Worm (Caenorhabditis elegans) whole organism, L3 larva: ENCODE measurements around the gene C24D10.2.

Source experiments
- R02D3.7 ChIP-seq: fragments of 150-350 bp; optimal IDR thresholded peaks from 2 replicates; lab custom pipeline; 2014; ENCODE audit warnings: missing biosample characterization, missing genetic modification characterization
- ZK546.5 ChIP-seq: sonication (generic microtip); optimal IDR thresholded peaks from 2 replicates; lab custom pipeline; 2017; ENCODE audit warnings: missing biosample characterization, missing genetic modification characterization
- aly-2 ChIP-seq: fragments of 150-350 bp; optimal IDR thresholded peaks from 2 replicates; lab custom pipeline; 2014; ENCODE audit warnings: missing biosample characterization, missing genetic modification characterization
- ama-1 ChIP-seq: fragments of 150-350 bp; optimal IDR thresholded peaks from 2 replicates; lab custom pipeline; 2018
- ceh-16 ChIP-seq: sonication (generic microtip); optimal IDR thresholded peaks from 2 replicates; lab custom pipeline; 2017; ENCODE audit warnings: missing biosample characterization, missing genetic modification characterization
- ceh-28 ChIP-seq: fragments of 150-350 bp; optimal IDR thresholded peaks from 2 replicates; lab custom pipeline; 2014; ENCODE audit warnings: missing biosample characterization, missing genetic modification reagents, missing genetic modification characterization
- ceh-82 ChIP-seq: fragments of 150-350 bp; optimal IDR thresholded peaks from 2 replicates; lab custom pipeline; 2014; ENCODE audit warnings: missing biosample characterization, missing genetic modification characterization
- ceh-9 ChIP-seq: sonication (generic microtip); optimal IDR thresholded peaks from 2 replicates; lab custom pipeline; 2018; ENCODE audit warnings: missing biosample characterization, missing genetic modification characterization
- daf-12 ChIP-seq: fragments of 150-350 bp; optimal IDR thresholded peaks from 2 replicates; lab custom pipeline; 2014; ENCODE audit warnings: missing biosample characterization, missing genetic modification reagents, missing genetic modification characterization
- egl-27 ChIP-seq: sonication (generic microtip); optimal IDR thresholded peaks from 4 replicates; lab custom pipeline; 2017; ENCODE audit warnings: missing biosample characterization, missing genetic modification reagents, missing genetic modification characterization
- egl-5 ChIP-seq: fragments of 150-350 bp; optimal IDR thresholded peaks from 2 replicates; lab custom pipeline; 2017; ENCODE audit warnings: missing biosample characterization, missing genetic modification reagents, missing genetic modification characterization, inconsistent platforms
- elt-1 ChIP-seq: fragments of 150-350 bp; optimal IDR thresholded peaks from 2 replicates; lab custom pipeline; 2014; ENCODE audit warnings: missing biosample characterization, missing genetic modification characterization
- elt-2 ChIP-seq: sonication (generic microtip); optimal IDR thresholded peaks from 2 replicates; lab custom pipeline; 2016; ENCODE audit warnings: missing genetic modification reagents, mild to moderate bottlenecking, missing genetic modification characterization, missing compliant biosample characterization
- elt-3 ChIP-seq, 3 experiments: fragments of 150-350 bp in 1 of 3; sonication (generic microtip) in 2 of 3; optimal IDR thresholded peaks; 2 replicates in 2 of 3; 4 replicates in 1 of 3; lab custom pipeline; 2014 to 2017; ENCODE audit warnings: missing biosample characterization in 3 of 3, missing genetic modification characterization in 3 of 3
- eor-1 ChIP-seq, 2 experiments: fragments of 150-350 bp; optimal IDR thresholded peaks; 2 replicates each; lab custom pipeline; 2014 to 2018; ENCODE audit warnings: missing biosample characterization in 2 of 2, missing genetic modification characterization in 2 of 2
- fkh-10 ChIP-seq: sonication (generic microtip); optimal IDR thresholded peaks from 2 replicates; lab custom pipeline; 2017; ENCODE audit warnings: missing biosample characterization, missing genetic modification reagents, missing genetic modification characterization
- fkh-2 ChIP-seq: fragments of 150-350 bp; optimal IDR thresholded peaks from 2 replicates; lab custom pipeline; 2014; ENCODE audit warnings: missing biosample characterization, missing genetic modification reagents, missing genetic modification characterization
- fos-1 ChIP-seq: fragments of 150-350 bp; optimal IDR thresholded peaks from 2 replicates; lab custom pipeline; 2014; ENCODE audit warnings: missing biosample characterization, missing genetic modification characterization
- hmg-11 ChIP-seq: sonication (generic microtip); optimal IDR thresholded peaks from 2 replicates; lab custom pipeline; 2016; ENCODE audit warnings: missing genetic modification characterization, missing compliant biosample characterization
- jun-1 ChIP-seq: fragments of 150-350 bp; optimal IDR thresholded peaks from 2 replicates; lab custom pipeline; 2014; ENCODE audit warnings: missing biosample characterization, missing genetic modification reagents, missing genetic modification characterization
- lin-15B ChIP-seq: fragments of 150-350 bp; optimal IDR thresholded peaks from 2 replicates; lab custom pipeline; 2014; ENCODE audit warnings: missing biosample characterization, missing genetic modification characterization
- lin-39 ChIP-seq: fragments of 150-350 bp; optimal IDR thresholded peaks from 2 replicates; lab custom pipeline; 2018; ENCODE audit warnings: missing biosample characterization, missing genetic modification reagents, missing genetic modification characterization
- lsy-12 ChIP-seq: sonication (generic microtip); optimal IDR thresholded peaks from 2 replicates; lab custom pipeline; 2016; ENCODE audit warnings: mild to moderate bottlenecking, missing genetic modification characterization, missing compliant biosample characterization
- mdl-1 ChIP-seq: fragments of 150-350 bp; optimal IDR thresholded peaks from 2 replicates; lab custom pipeline; 2014; ENCODE audit warnings: missing biosample characterization, missing genetic modification characterization
- mml-1 ChIP-seq: fragments of 150-350 bp; sonication (generic microtip); optimal IDR thresholded peaks from 3 replicates; lab custom pipeline; 2014; ENCODE audit warnings: missing biosample characterization, missing genetic modification characterization
- nfya-1 ChIP-seq: sonication (generic microtip); optimal IDR thresholded peaks from 2 replicates; lab custom pipeline; 2017; ENCODE audit warnings: missing genetic modification characterization, mild to moderate bottlenecking, missing compliant biosample characterization, antibody characterized with exemption, moderate library complexity; ENCODE audit not compliant: insufficient read depth
- nhr-11 ChIP-seq: fragments of 150-350 bp; optimal IDR thresholded peaks from 2 replicates; lab custom pipeline; 2014; ENCODE audit warnings: missing biosample characterization, missing genetic modification characterization
- nhr-12 ChIP-seq: fragments of 150-350 bp; optimal IDR thresholded peaks from 2 replicates; lab custom pipeline; 2014; ENCODE audit warnings: missing biosample characterization, missing genetic modification characterization
- nhr-23 ChIP-seq: fragments of 150-350 bp; optimal IDR thresholded peaks from 2 replicates; lab custom pipeline; 2014; ENCODE audit warnings: missing biosample characterization, missing genetic modification reagents, missing genetic modification characterization
- nhr-237 ChIP-seq: fragments of 150-350 bp; optimal IDR thresholded peaks from 2 replicates; lab custom pipeline; 2014; ENCODE audit warnings: missing biosample characterization, missing genetic modification characterization
- nhr-28 ChIP-seq: fragments of 150-350 bp; optimal IDR thresholded peaks from 2 replicates; lab custom pipeline; 2014; ENCODE audit warnings: missing biosample characterization, missing genetic modification characterization
- nhr-67 ChIP-seq: fragments of 150-350 bp; optimal IDR thresholded peaks from 2 replicates; lab custom pipeline; 2014; ENCODE audit warnings: missing biosample characterization, missing genetic modification characterization
- nhr-76 ChIP-seq: fragments of 150-350 bp; sonication (generic microtip); optimal IDR thresholded peaks from 5 replicates; lab custom pipeline; 2014; ENCODE audit warnings: missing biosample characterization, missing genetic modification characterization
- nhr-77 ChIP-seq: fragments of 150-350 bp; optimal IDR thresholded peaks from 2 replicates; lab custom pipeline; 2014; ENCODE audit warnings: missing biosample characterization, missing genetic modification characterization
- pha-4 ChIP-seq: fragments of 150-350 bp; optimal IDR thresholded peaks from 2 replicates; lab custom pipeline; 2014; ENCODE audit warnings: missing biosample characterization, missing genetic modification reagents, missing genetic modification characterization
- pqm-1 ChIP-seq: fragments of 150-350 bp; optimal IDR thresholded peaks from 2 replicates; lab custom pipeline; 2017; ENCODE audit warnings: missing biosample characterization, missing genetic modification characterization, inconsistent platforms
- sea-2 ChIP-seq: fragments of 150-350 bp; sonication (generic microtip); optimal IDR thresholded peaks from 4 replicates; lab custom pipeline; 2014; ENCODE audit warnings: missing biosample characterization, missing genetic modification reagents, missing genetic modification characterization
- skn-1 ChIP-seq: fragments of 150-350 bp; optimal IDR thresholded peaks from 2 replicates; lab custom pipeline; 2014; ENCODE audit warnings: missing biosample characterization, missing genetic modification characterization
- tbx-2 ChIP-seq: sonication (generic microtip); optimal IDR thresholded peaks from 2 replicates; lab custom pipeline; 2016; ENCODE audit warnings: mild to moderate bottlenecking, missing genetic modification characterization, missing compliant biosample characterization
- unc-39 ChIP-seq: sonication (generic microtip); optimal IDR thresholded peaks from 4 replicates; lab custom pipeline; 2017; ENCODE audit warnings: missing biosample characterization, missing genetic modification characterization
- zag-1 ChIP-seq: fragments of 150-350 bp; optimal IDR thresholded peaks from 2 replicates; lab custom pipeline; 2014; ENCODE audit warnings: missing biosample characterization, missing genetic modification characterization
- ztf-11 ChIP-seq: fragments of 150-350 bp; optimal IDR thresholded peaks from 2 replicates; lab custom pipeline; 2014; ENCODE audit warnings: missing biosample characterization, missing genetic modification characterization
- ztf-4 ChIP-seq: fragments of 150-350 bp; optimal IDR thresholded peaks from 2 replicates; lab custom pipeline; 2014; ENCODE audit warnings: missing biosample characterization, missing genetic modification characterization

The C24D10.2 gene

DNA sequence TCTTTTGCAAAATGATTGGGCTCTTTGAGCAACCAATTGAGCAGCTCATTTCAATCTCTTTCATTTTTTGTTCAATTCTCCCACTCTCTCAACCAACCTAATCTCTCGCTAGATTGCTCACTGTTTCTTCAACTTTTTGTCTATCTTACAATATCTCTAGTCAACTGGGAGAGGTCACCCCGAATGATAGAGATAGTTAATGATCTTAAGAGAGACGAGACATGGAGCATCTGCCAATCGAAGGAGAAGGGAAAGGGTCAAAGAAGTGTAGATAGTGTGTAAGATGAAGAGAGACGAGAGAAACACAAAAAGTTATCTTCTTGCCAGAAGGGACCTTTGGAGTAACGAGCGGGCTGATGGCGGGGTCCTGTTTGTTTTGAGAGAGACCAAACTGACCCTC lies 6.2 kb downstream of the C24D10.2 start:
- TF ChIP-seq ztf-11 (tag; lab: Kevin White, UChicago) (no peak), nfya-1 (tag; lab: Kevin White, UChicago) (peak; percentile 29), fos-1 (tag; lab: Kevin White, UChicago) (no peak), nhr-23 (tag; lab: Kevin White, UChicago) (no peak), fkh-2 (tag; lab: Kevin White, UChicago) (no peak)
- TF ChIP-seq, all 47 proteins: peak for 1

DNA sequence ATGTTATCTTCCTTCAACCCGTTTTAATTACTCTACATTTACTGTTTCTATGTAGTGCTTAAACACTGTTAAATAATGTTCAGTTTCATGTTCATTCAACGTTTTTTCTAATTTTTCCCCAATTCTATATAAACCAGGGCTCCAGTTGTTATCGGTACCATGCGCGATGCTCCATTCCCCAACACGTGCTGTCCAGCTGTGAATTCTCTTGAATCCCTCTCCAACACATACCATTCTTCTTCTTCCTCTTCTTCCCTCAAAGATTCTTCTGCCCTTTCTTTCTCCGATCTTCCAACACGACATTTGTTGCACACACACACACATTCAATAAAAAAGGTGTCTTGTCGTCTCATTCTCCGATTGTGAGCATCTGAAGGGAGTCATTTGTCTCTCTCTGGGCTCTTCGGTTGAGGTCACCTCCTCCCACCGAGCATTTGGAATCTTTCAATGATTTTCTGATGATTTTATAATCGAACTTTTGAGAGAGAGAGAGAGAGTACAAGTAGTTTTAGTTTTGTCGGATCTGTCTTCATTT lies 8.9 kb downstream of the C24D10.2 start:
- TF ChIP-seq nhr-67 (tag; lab: Kevin White, UChicago): no peak
- TF ChIP-seq ceh-16 (tag; lab: Kevin White, UChicago): no peak
- TF ChIP-seq nhr-77: no peak
- TF ChIP-seq ceh-9: no peak
- no peak for TF ChIP-seq R02D3.7 (tag; lab: Kevin White, UChicago)
- TF ChIP-seq nfya-1 (tag; lab: Kevin White, UChicago): peak; percentile 19
- no peak for TF ChIP-seq nhr-12 (tag; lab: Kevin White, UChicago)
- TF ChIP-seq, all 47 proteins: peak for 1

DNA sequence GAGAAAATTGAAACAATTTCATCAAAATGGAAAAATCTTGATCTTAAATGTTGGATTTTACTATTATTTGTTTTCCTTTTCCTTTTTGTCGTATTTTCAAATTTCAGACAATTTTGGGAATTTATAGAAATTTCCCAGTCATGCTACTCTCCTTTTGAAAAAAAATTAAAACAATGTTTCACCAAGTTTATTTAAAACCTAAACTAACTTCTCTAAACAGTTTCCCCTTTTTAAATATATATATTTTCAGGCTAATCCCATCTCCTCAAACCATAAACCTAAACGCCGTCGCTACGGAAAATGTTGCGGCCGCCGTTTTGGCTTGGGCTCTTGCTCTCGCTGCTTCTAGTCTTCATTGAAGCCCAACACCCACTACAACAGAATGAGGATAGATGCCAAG lies 9.9 kb downstream of the C24D10.2 start, which contains the start of gene lam-1:
TSS of gene lam-1 (plus strand) at position 301 of the 400 bp plus-strand sequence.
- TF ChIP-seq eor-1 (tag; optimal IDR thresholded peaks at IDR 0.05; lab: Kevin White, UChicago) (no peak), mdl-1 (tag; lab: Kevin White, UChicago) (no peak), nhr-28 (no peak), nhr-237 (tag; lab: Kevin White, UChicago) (no peak), tbx-2 (no peak), elt-3 (tag; optimal IDR thresholded peaks at IDR 0.05; lab: Kevin White, UChicago) (no peak), nhr-67 (tag; lab: Kevin White, UChicago) (no peak), hmg-11 (tag; lab: Kevin White, UChicago) (no peak), egl-5 (tag; lab: Kevin White, UChicago) (no peak), R02D3.7 (tag; lab: Kevin White, UChicago) (no peak), zag-1 (tag; lab: Kevin White, UChicago) (no peak), nhr-76 (tag; lab: Kevin White, UChicago) (no peak), daf-12 (tag; lab: Kevin White, UChicago) (no peak), lsy-12 (tag; lab: Kevin White, UChicago) (no peak), sea-2 (GFP tag; lab: Kevin White, UChicago) (no peak), ceh-16 (tag; lab: Kevin White, UChicago) (no peak), pqm-1 (tag; lab: Kevin White, UChicago) (no peak), nfya-1 (tag; lab: Kevin White, UChicago) (no peak), elt-1 (no peak)

DNA sequence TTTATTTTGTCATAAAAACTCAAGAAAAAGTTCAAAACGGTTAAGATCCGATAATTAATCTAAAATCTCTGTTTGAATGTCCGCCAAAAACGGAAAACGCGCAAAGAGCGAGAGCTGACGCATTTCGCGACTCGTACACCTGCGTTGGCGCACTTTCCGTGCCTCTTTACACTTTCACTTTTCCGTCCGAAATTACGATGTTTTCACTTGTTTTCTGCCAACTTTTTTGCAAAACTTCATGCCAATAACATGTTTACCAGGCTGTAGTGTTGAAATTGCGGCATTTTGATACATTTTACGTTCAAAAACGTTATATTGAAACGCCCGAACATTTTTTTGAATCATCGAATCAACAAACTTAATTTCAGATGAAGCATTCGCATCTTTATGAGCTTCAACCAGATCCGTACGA lies 20.6 kb downstream of the C24D10.2 start, which contains the start of gene W03F8.4:
TSS of gene W03F8.4 (plus strand) at position 369 of the 412 bp plus-strand sequence.
- no peak for TF ChIP-seq sea-2 (GFP tag; lab: Kevin White, UChicago)
- TF ChIP-seq nhr-11 (tag; lab: Kevin White, UChicago): peak; percentile 35
- TF ChIP-seq fkh-2 (tag; lab: Kevin White, UChicago): no peak
- peak; percentile 74 for TF ChIP-seq ztf-4 (tag; lab: Kevin White, UChicago)
- no peak for TF ChIP-seq fos-1 (tag; lab: Kevin White, UChicago)
- TF ChIP-seq nfya-1 (tag; lab: Kevin White, UChicago): peak; percentile 91
- peak; percentile 97 for TF ChIP-seq nhr-23 (tag; lab: Kevin White, UChicago)
- peak; percentile 24 for TF ChIP-seq egl-27
- peak; percentile 28 for TF ChIP-seq aly-2 (tag; lab: Kevin White, UChicago)
- peak; percentile 87 for TF ChIP-seq ceh-28 (tag; lab: Kevin White, UChicago)
- TF ChIP-seq elt-3 (tag; optimal IDR thresholded peaks at IDR 0.05; lab: Kevin White, UChicago): peak in 1 of 3 experiments; percentile 49
- TF ChIP-seq nhr-67 (tag; lab: Kevin White, UChicago): no peak
- TF ChIP-seq pha-4 (tag; lab: Kevin White, UChicago): peak; percentile 94
- peak; percentile 71 for TF ChIP-seq lin-39 (tag; lab: Kevin White, UChicago)
- no peak for TF ChIP-seq nhr-12 (tag; lab: Kevin White, UChicago)
- peak; percentile 83 for TF ChIP-seq jun-1 (tag; lab: Kevin White, UChicago)
- TF ChIP-seq nhr-237 (tag; lab: Kevin White, UChicago): no peak
- TF ChIP-seq skn-1: peak; percentile 84
- TF ChIP-seq daf-12 (tag; lab: Kevin White, UChicago): no peak
- TF ChIP-seq fkh-10 (GFP tag; lab: Kevin White, UChicago): no peak
- no peak for TF ChIP-seq mml-1 (tag; lab: Kevin White, UChicago)
- peak; percentile 62 for TF ChIP-seq elt-2
- TF ChIP-seq nhr-77: peak; percentile 74
- peak; percentile 96 for TF ChIP-seq lin-15B (tag; lab: Kevin White, UChicago)
- TF ChIP-seq egl-5 (tag; lab: Kevin White, UChicago): peak; percentile 92
- TF ChIP-seq lsy-12 (tag; lab: Kevin White, UChicago): peak; percentile 91
- no peak for TF ChIP-seq nhr-28
- TF ChIP-seq ceh-82 (tag; lab: Kevin White, UChicago): peak; percentile 87
- TF ChIP-seq elt-1: peak; percentile 69
- TF ChIP-seq zag-1 (tag; lab: Kevin White, UChicago): no peak
- TF ChIP-seq unc-39 (tag; lab: Kevin White, UChicago): no peak
- TF ChIP-seq ZK546.5 (tag; lab: Kevin White, UChicago): no peak
- TF ChIP-seq ama-1 (lab: Kevin White, UChicago): peak; percentile 53
- TF ChIP-seq ceh-9: no peak
- TF ChIP-seq ceh-16 (tag; lab: Kevin White, UChicago): no peak
- TF ChIP-seq pqm-1 (tag; lab: Kevin White, UChicago): peak; percentile 42
- peak; percentile 88 for TF ChIP-seq R02D3.7 (tag; lab: Kevin White, UChicago)
- peak; percentile 88 for TF ChIP-seq hmg-11 (tag; lab: Kevin White, UChicago)
